Worm (Caenorhabditis elegans): Measurements from ENCODE around the gene cdh-4.

Gene cdh-4

DNA sequence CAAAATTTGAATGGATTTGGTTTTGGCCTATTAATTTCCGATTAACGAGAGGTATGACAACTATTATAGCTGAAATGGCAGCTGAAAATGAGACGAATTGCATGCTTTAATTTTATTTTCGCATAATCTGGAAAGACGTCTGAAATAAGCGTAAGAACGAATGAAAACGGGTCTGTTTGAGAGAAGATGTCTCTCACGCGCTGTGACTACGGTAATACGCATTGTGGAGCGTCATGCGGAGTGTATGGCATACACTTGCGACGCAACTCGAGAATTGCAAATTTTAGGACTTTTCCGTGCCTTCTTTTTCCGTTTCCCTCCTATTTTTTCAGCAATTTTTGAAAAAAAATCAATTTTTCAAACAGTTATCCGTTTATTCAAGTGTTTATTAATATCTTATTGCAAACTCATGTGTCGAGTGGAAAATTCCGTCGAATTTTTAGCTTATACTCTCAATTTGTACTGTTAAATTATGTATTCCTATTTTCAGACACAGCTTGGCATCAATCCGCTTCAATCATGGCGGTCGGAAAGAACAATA, 44.7 kb upstream of the cdh-4 start, which contains the start of gene rps-1 (continued):
- TF ChIP-seq hlh-30 (tag; optimal IDR thresholded peaks at IDR 0.05; ENCODE audit: insufficient read depth) (peak; percentile 93), ceh-19 (GFP tag; optimal IDR thresholded peaks at IDR 0.05) (no peak), hlh-6 (tag; optimal IDR thresholded peaks at IDR 0.05) (no peak), unc-3 (GFP tag; conservative IDR thresholded peaks at IDR 0.05) (peak; percentile 62; the same call in 1 of the 2 replicates), unc-3 (tag; optimal IDR thresholded peaks at IDR 0.05) (peak; percentile 50), sox-4 (tag; optimal IDR thresholded peaks at IDR 0.05) (peak; percentile 57), pha-2 (tag; optimal IDR thresholded peaks at IDR 0.05) (no peak), pha-4 (tag; optimal IDR thresholded peaks at IDR 0.05) (no peak), ceh-48 (tag; optimal IDR thresholded peaks at IDR 0.05) (peak; percentile 48), fkh-6 (tag; optimal IDR thresholded peaks at IDR 0.05) (no peak), sox-2 (GFP tag; IDR thresholded peaks at IDR 0.05) (no peak; the same call in 1 of the 2 replicates), K02D7.2 (tag; optimal IDR thresholded peaks at IDR 0.05) (peak; percentile 14), sdc-2 (tag; optimal IDR thresholded peaks at IDR 0.05) (peak; percentile 49), nhr-11 (tag; optimal IDR thresholded peaks at IDR 0.05) (no peak), pqm-1 (tag; optimal IDR thresholded peaks at IDR 0.05) (peak; percentile 13), che-1 (tag; optimal IDR thresholded peaks at IDR 0.05) (peak; percentile 7), ztf-16 (tag; optimal IDR thresholded peaks at IDR 0.05) (peak; percentile 93), ceh-30 (tag; optimal IDR thresholded peaks at IDR 0.05) (peak; percentile 95), ceh-24 (tag; optimal IDR thresholded peaks at IDR 0.05) (no peak), ceh-22 (tag; optimal IDR thresholded peaks at IDR 0.05) (peak; percentile 79), npax-4 (tag; optimal IDR thresholded peaks at IDR 0.05) (no peak), dmd-4 (tag; optimal IDR thresholded peaks at IDR 0.05; ENCODE audit: borderline replicate concordance) (no peak), ceh-31 (tag; optimal IDR thresholded peaks at IDR 0.05) (peak; percentile 93), ahr-1 (tag; optimal IDR thresholded peaks at IDR 0.05) (peak; percentile 7), odd-2 (tag; optimal IDR thresholded peaks at IDR 0.05) (no peak), zip-5 (tag; optimal IDR thresholded peaks at IDR 0.05) (peak; percentile 6), ets-4 (tag; optimal IDR thresholded peaks at IDR 0.05) (peak; percentile 80), pag-3 (tag; optimal IDR thresholded peaks at IDR 0.05; ENCODE audit: borderline replicate concordance) (no peak), ceh-9 (tag; optimal IDR thresholded peaks at IDR 0.05) (no peak), T23F11.4 (GFP tag; optimal IDR thresholded peaks at IDR 0.05) (peak; percentile 52), hlh-13 (GFP tag; optimal IDR thresholded peaks at IDR 0.05) (no peak), lin-11 (tag; optimal IDR thresholded peaks at IDR 0.05) (no peak), eyg-1 (tag; optimal IDR thresholded peaks at IDR 0.05) (peak; percentile 14), ceh-14 (tag; optimal IDR thresholded peaks at IDR 0.05) (peak; percentile 92), Y22D7AL.16 (tag; optimal IDR thresholded peaks at IDR 0.05) (peak; percentile 60), elt-2 (tag; optimal IDR thresholded peaks at IDR 0.05) (peak; percentile 82), ceh-34 (tag; optimal IDR thresholded peaks at IDR 0.05) (peak; percentile 97), ref-2 (tag; optimal IDR thresholded peaks at IDR 0.05) (peak; percentile 96), dve-1 (tag; optimal IDR thresholded peaks at IDR 0.05) (peak; percentile 78), tbx-7 (tag; optimal IDR thresholded peaks at IDR 0.05) (peak; percentile 12), hlh-8 (tag; optimal IDR thresholded peaks at IDR 0.05) (peak; percentile 62), F13H6.1 (tag; optimal IDR thresholded peaks at IDR 0.05) (peak; percentile 72)

DNA sequence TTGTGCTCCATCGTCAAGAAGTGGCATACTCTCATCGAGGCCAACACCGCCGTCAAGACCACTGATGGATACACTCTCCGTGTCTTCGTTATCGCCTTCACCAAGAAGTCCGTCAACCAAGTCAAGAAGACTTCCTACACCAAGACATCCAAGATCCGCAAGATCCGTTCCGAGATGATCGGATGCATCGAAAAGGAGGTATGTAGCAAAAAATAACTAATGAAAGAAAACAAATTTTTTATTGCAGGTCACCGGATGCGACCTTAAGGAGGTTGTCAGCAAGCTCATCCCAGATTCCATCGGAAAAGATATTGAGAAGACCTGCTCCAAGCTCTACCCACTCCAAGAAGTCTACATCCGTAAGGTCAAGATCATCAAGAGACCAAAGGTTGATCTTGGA, 43.8 kb upstream of the cdh-4 start:
- no peak for TF ChIP-seq dve-1 (tag; optimal IDR thresholded peaks at IDR 0.05)
- no peak for TF ChIP-seq mec-3 (tag; optimal IDR thresholded peaks at IDR 0.05; ENCODE audit: borderline replicate concordance)
- no peak for TF ChIP-seq elt-2 (tag; optimal IDR thresholded peaks at IDR 0.05)
- TF ChIP-seq hlh-15 (tag; optimal IDR thresholded peaks at IDR 0.05): no peak
- no peak for TF ChIP-seq ztf-16 (tag; optimal IDR thresholded peaks at IDR 0.05)
- no peak for TF ChIP-seq lim-6 (tag; optimal IDR thresholded peaks at IDR 0.05)
- TF ChIP-seq ceh-19 (GFP tag; optimal IDR thresholded peaks at IDR 0.05): no peak
- no peak for TF ChIP-seq T23F11.4 (GFP tag; optimal IDR thresholded peaks at IDR 0.05)
- TF ChIP-seq nhr-232 (tag; optimal IDR thresholded peaks at IDR 0.05): no peak
- no peak for TF ChIP-seq eyg-1 (tag; optimal IDR thresholded peaks at IDR 0.05)
- TF ChIP-seq madf-2 (tag; optimal IDR thresholded peaks at IDR 0.05): no peak
- no peak for TF ChIP-seq fkh-6 (tag; optimal IDR thresholded peaks at IDR 0.05)
- no peak for TF ChIP-seq ahr-1 (tag; optimal IDR thresholded peaks at IDR 0.05)
- TF ChIP-seq lin-11 (tag; optimal IDR thresholded peaks at IDR 0.05): no peak
